Worm (Caenorhabditis elegans) whole organism, early embryonic: Measurements from ENCODE around the gene nas-8.

ENCODE experiments used
- B0310.2 ChIP-seq: sonication (generic microtip); optimal IDR thresholded peaks from 2 replicates; lab custom pipeline; 2016; ENCODE audit warnings: mild to moderate bottlenecking, missing genetic modification characterization, missing compliant biosample characterization
- F13C5.2 ChIP-seq: sonication (generic microtip); optimal IDR thresholded peaks from 2 replicates; lab custom pipeline; 2017; ENCODE audit warnings: mild to moderate bottlenecking, missing genetic modification characterization, inconsistent platforms, missing compliant biosample characterization
- aly-1 ChIP-seq: sonication (generic microtip); optimal IDR thresholded peaks from 2 replicates; lab custom pipeline; 2016; ENCODE audit warnings: missing genetic modification characterization, missing compliant biosample characterization
- ama-1 ChIP-seq: fragments of 150-350 bp; optimal IDR thresholded peaks from 2 replicates; lab custom pipeline; 2014
- ceh-13 ChIP-seq: fragments of 200-800 bp; sonication (Bioruptor generic); optimal IDR thresholded peaks from 2 replicates; lab custom pipeline; 2018; ENCODE audit warnings: mild to moderate bottlenecking, missing genetic modification characterization, missing compliant biosample characterization
- ceh-36 ChIP-seq: sonication (generic microtip); optimal IDR thresholded peaks from 2 replicates; lab custom pipeline; 2016; ENCODE audit warnings: missing genetic modification characterization, inconsistent platforms, missing compliant biosample characterization
- flt-1 ChIP-seq: fragments of 200-800 bp; sonication (Bioruptor generic); IDR thresholded peaks from 2 replicates; pipeline ENCODE4 v1.3.6; 2022; ENCODE audit warnings: missing genetic modification characterization, missing compliant biosample characterization
- hmg-4 ChIP-seq: fragments of 200-800 bp; sonication (Bioruptor generic); optimal IDR thresholded peaks from 2 replicates; lab custom pipeline; 2018; ENCODE audit warnings: mild to moderate bottlenecking, missing genetic modification characterization, missing compliant biosample characterization
- hnd-1 ChIP-seq: sonication (generic microtip); optimal IDR thresholded peaks from 2 replicates; lab custom pipeline; 2016; ENCODE audit warnings: missing genetic modification characterization, missing compliant biosample characterization
- pes-1 ChIP-seq: fragments of 200-800 bp; sonication (Bioruptor generic); IDR thresholded peaks from 2 replicates; pipeline ENCODE4 v1.3.6; 2022; ENCODE audit warnings: missing genetic modification reagents, missing genetic modification characterization, missing compliant biosample characterization
- scrt-1 ChIP-seq: fragments of 200-800 bp; sonication (Bioruptor generic); IDR thresholded peaks from 2 replicates; pipeline ENCODE4 v1.3.6; 2022; ENCODE audit warnings: missing genetic modification characterization, missing compliant biosample characterization
- sea-1 ChIP-seq: fragments of 200-800 bp; sonication (Bioruptor generic); conservative IDR thresholded peaks from 2 replicates; pipeline ENCODE4 v1.3.6; 2022; ENCODE audit warnings: missing genetic modification characterization, missing compliant biosample characterization
- tra-4 ChIP-seq: sonication (generic microtip); optimal IDR thresholded peaks from 2 replicates; lab custom pipeline; 2017; ENCODE audit warnings: missing genetic modification characterization, missing compliant biosample characterization

DNA sequence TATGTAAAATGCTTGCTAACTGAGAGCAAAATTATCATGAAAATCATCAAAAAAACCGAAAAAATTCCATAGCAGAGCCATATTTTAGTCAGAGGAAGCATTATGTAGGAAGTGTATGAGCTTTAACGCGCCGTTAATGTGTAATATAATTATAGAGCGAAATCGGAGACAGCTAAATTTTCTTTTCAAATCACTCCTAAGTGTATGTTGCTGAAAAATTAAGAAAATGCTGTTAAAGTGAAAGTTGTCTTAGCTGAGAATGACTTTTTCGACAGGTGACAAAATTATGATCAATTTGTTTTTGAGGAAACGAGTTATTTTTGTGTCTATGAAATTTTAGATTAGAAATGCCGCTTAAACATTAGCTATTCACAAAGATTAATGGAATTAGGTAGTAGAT lies 39.6 kb upstream of the nas-8 start, which contains the start of gene srg-50:
- no peak for TF ChIP-seq aly-1 (tag; lab: Kevin White, UChicago)
- no peak for TF ChIP-seq ama-1 (lab: Kevin White, UChicago)
- no peak for TF ChIP-seq pes-1 (GFP tag; lab: Robert Waterston, UW)
- no peak for TF ChIP-seq scrt-1 (GFP tag; lab: Robert Waterston, UW)
- no peak for TF ChIP-seq hmg-4 (GFP tag; lab: Kevin White, UChicago)
- no peak for TF ChIP-seq sea-1 (GFP tag; lab: Robert Waterston, UW)
- no peak for TF ChIP-seq F13C5.2 (tag; lab: Kevin White, UChicago)
- no peak for TF ChIP-seq flt-1 (GFP tag; lab: Robert Waterston, UW)
- TF ChIP-seq ceh-36 (tag; lab: Kevin White, UChicago): no peak
- TF ChIP-seq hnd-1 (tag; lab: Kevin White, UChicago): no peak
- no peak for TF ChIP-seq ceh-13 (GFP tag; lab: Kevin White, UChicago)
- TF ChIP-seq B0310.2: no peak
- no peak for TF ChIP-seq tra-4 (tag; lab: Kevin White, UChicago)
